Fruit fly (Drosophila melanogaster): ENCODE data around the gene CG4730.
A peak's percentile ranks its signal among the peaks of the same experiment; 100 is the strongest.

The CG4730 gene

DNA sequence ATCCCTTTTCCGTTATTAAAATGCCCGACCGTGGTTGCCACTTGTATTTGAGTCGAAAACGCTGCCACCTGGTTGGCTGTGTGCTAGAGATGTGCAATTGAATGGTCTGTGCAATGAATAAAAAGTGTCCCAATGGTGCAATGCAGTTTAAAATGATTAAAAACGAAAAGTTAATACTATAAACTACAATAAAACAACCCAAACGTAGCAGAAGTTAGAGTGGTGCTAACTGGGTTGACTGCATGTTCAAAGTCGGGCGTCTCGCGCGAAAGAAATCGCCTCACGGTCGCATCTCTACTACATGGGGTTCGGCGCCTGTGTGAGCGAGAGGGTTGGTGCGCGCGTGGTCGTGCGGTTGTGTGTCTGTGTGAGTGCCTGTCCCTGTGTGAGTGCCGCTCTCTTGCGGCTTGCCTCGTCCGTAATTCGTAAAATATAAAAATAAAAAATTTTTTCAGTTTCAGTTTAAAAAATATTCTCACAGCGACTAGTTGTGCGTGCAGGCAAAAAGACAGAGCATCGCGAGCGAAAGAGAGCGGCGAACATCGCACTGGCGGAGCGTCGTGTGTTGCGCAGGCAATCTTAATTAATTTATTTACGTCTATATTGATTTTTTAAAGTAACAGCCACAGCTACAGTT is 31.5 kb downstream of the CG4730 start:
- TF ChIP-seq Vsx2 (GFP tag; optimal IDR thresholded peaks at IDR 0.05; ENCODE audit: partially characterized antibody) (peak; percentile 71), h (GFP tag; optimal IDR thresholded peaks at IDR 0.05) (peak; percentile 96), Hr83 (GFP tag; optimal IDR thresholded peaks at IDR 0.05; ENCODE audit: poor library complexity, severe bottlenecking) (peak; percentile 40), GATAd (GFP tag; optimal IDR thresholded peaks at IDR 0.05) (peak; percentile 74), HLH106 (tag; optimal IDR thresholded peaks at IDR 0.05) (peak; percentile 93), CG9705 (GFP tag; optimal IDR thresholded peaks at IDR 0.05) (peak; percentile 87), br (GFP tag; optimal IDR thresholded peaks at IDR 0.05) (peak; percentile 94), brk (GFP tag; optimal IDR thresholded peaks at IDR 0.05) (no peak), Myc (optimal IDR thresholded peaks at IDR 0.05) (peak; percentile 67), jim (GFP tag; optimal IDR thresholded peaks at IDR 0.05) (peak; percentile 54), lola (GFP tag; optimal IDR thresholded peaks at IDR 0.05) (no peak), dsf (GFP tag; optimal IDR thresholded peaks at IDR 0.05; ENCODE audit: borderline replicate concordance) (peak; percentile 52), dmrt93B (GFP tag; optimal IDR thresholded peaks at IDR 0.05) (peak; percentile 90), OdsH (GFP tag; optimal IDR thresholded peaks at IDR 0.05) (peak; percentile 89), dl (GFP tag; optimal IDR thresholded peaks at IDR 0.05; ENCODE audit: insufficient read depth in 1 of 2, partially characterized antibody in 2 of 2) (peak in 1 of 2 experiments; percentile 9), psq (GFP tag; optimal IDR thresholded peaks at IDR 0.05) (peak; percentile 90), Dif (GFP tag; optimal IDR thresholded peaks at IDR 0.05; ENCODE audit: partially characterized antibody) (peak; percentile 46), Abd-B (GFP tag; optimal IDR thresholded peaks at IDR 0.05) (no peak), woc (GFP tag; optimal IDR thresholded peaks at IDR 0.05) (peak; percentile 97), fru (GFP tag; optimal IDR thresholded peaks at IDR 0.05) (peak; percentile 94), ey (GFP tag; optimal IDR thresholded peaks at IDR 0.05) (peak; percentile 93), foxo (GFP tag; optimal IDR thresholded peaks at IDR 0.05) (peak in 1 of 2 experiments; percentile 96), CrebA (GFP tag; optimal IDR thresholded peaks at IDR 0.05; ENCODE audit: borderline replicate concordance) (peak; percentile 25), sv (GFP tag; optimal IDR thresholded peaks at IDR 0.05) (peak; percentile 87), Jra (GFP tag; optimal IDR thresholded peaks at IDR 0.05) (peak; percentile 92), sage (GFP tag; optimal IDR thresholded peaks at IDR 0.05) (no peak), tai (GFP tag; optimal IDR thresholded peaks at IDR 0.05) (peak; percentile 92), Hr78 (GFP tag; optimal IDR thresholded peaks at IDR 0.05) (no peak), Rel (GFP tag; optimal IDR thresholded peaks at IDR 0.05) (no peak), Rel (tag; optimal IDR thresholded peaks at IDR 0.05) (peak; percentile 85), N (GFP tag; optimal IDR thresholded peaks at IDR 0.05) (peak; percentile 56), Dfd (GFP tag; optimal IDR thresholded peaks at IDR 0.05) (no peak), pan (optimal IDR thresholded peaks at IDR 0.05) (no peak), usp (GFP tag; optimal IDR thresholded peaks at IDR 0.05) (no peak), Hnf4 (GFP tag; optimal IDR thresholded peaks at IDR 0.05) (peak; percentile 91), CG32264 (GFP tag; optimal IDR thresholded peaks at IDR 0.05) (peak; percentile 83), rgr (GFP tag; optimal IDR thresholded peaks at IDR 0.05) (peak; percentile 91), Mio (GFP tag; optimal IDR thresholded peaks at IDR 0.05) (peak; percentile 67), Sp1 (GFP tag; optimal IDR thresholded peaks at IDR 0.05) (peak; percentile 85)

DNA sequence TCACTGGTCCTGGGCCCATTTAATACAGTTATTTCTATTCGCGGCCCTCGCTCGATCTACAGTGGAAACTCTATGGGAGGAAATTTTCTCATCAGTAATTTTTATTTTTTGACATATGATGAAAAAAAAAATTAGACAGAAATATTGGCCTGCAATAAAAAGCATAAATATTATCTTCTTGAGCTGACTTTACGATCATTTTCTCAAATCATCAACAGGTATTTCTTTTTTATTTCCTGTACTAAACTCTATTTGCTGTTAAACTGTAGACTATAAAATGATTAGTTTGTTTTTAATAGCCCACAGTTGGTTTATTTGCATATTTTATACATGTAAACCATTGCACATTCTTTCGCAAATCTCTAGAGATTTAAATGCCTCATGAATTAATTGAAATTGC is 34.3 kb downstream of the CG4730 start:
- TF ChIP-seq sage (GFP tag; optimal IDR thresholded peaks at IDR 0.05), result no peak

- peak; percentile 87 for TF ChIP-seq dmrt93B (GFP tag; optimal IDR thresholded peaks at IDR 0.05)
- peak; percentile 58 for TF ChIP-seq dsf (GFP tag; optimal IDR thresholded peaks at IDR 0.05; ENCODE audit: borderline replicate concordance)
- TF ChIP-seq woc (GFP tag; optimal IDR thresholded peaks at IDR 0.05), result peak; percentile 92
- peak; percentile 97 for TF ChIP-seq fru (GFP tag; optimal IDR thresholded peaks at IDR 0.05)
- TF ChIP-seq HLH106 (tag; optimal IDR thresholded peaks at IDR 0.05), result peak; percentile 96
- TF ChIP-seq Vsx2 (GFP tag; optimal IDR thresholded peaks at IDR 0.05; ENCODE audit: partially characterized antibody), result no peak
- TF ChIP-seq Sp1 (GFP tag; optimal IDR thresholded peaks at IDR 0.05), result peak; percentile 96
- TF ChIP-seq CG9705 (GFP tag; optimal IDR thresholded peaks at IDR 0.05), result peak; percentile 88
- peak; percentile 93 for TF ChIP-seq Hnf4 (GFP tag; optimal IDR thresholded peaks at IDR 0.05)
- peak; percentile 91 for TF ChIP-seq psq (GFP tag; optimal IDR thresholded peaks at IDR 0.05)
- TF ChIP-seq OdsH (GFP tag; optimal IDR thresholded peaks at IDR 0.05), result peak; percentile 93
- peak; percentile 93 for TF ChIP-seq rgr (GFP tag; optimal IDR thresholded peaks at IDR 0.05)
- TF ChIP-seq Dif (GFP tag; optimal IDR thresholded peaks at IDR 0.05; ENCODE audit: partially characterized antibody), result no peak
- TF ChIP-seq br (GFP tag; optimal IDR thresholded peaks at IDR 0.05), result peak; percentile 95
- no peak for TF ChIP-seq Dfd (GFP tag; optimal IDR thresholded peaks at IDR 0.05)
- no peak for TF ChIP-seq Abd-B (GFP tag; optimal IDR thresholded peaks at IDR 0.05)
- TF ChIP-seq sage (GFP tag; optimal IDR thresholded peaks at IDR 0.05), result peak; percentile 89
- TF ChIP-seq N (GFP tag; optimal IDR thresholded peaks at IDR 0.05), result no peak
- peak; percentile 93 for TF ChIP-seq brk (GFP tag; optimal IDR thresholded peaks at IDR 0.05)
- TF ChIP-seq CG32264 (GFP tag; optimal IDR thresholded peaks at IDR 0.05), result peak; percentile 82
- TF ChIP-seq Jra (GFP tag; optimal IDR thresholded peaks at IDR 0.05), result peak; percentile 88
- no peak for TF ChIP-seq lola (GFP tag; optimal IDR thresholded peaks at IDR 0.05)
- TF ChIP-seq ey (GFP tag; optimal IDR thresholded peaks at IDR 0.05), result peak; percentile 91
- TF ChIP-seq jim (GFP tag; optimal IDR thresholded peaks at IDR 0.05), result no peak
- TF ChIP-seq Rel (GFP tag; optimal IDR thresholded peaks at IDR 0.05), result peak; percentile 90
- peak; percentile 83 for TF ChIP-seq Rel (tag; optimal IDR thresholded peaks at IDR 0.05)
- TF ChIP-seq sv (GFP tag; optimal IDR thresholded peaks at IDR 0.05), result no peak
- peak; percentile 89 for TF ChIP-seq CrebA (GFP tag; optimal IDR thresholded peaks at IDR 0.05; ENCODE audit: borderline replicate concordance)
- TF ChIP-seq dl (GFP tag; optimal IDR thresholded peaks at IDR 0.05; ENCODE audit: insufficient read depth in 1 of 2, partially characterized antibody in 2 of 2), result no peak
- TF ChIP-seq Hr83 (GFP tag; optimal IDR thresholded peaks at IDR 0.05; ENCODE audit: poor library complexity, severe bottlenecking), result no peak
- TF ChIP-seq pan (optimal IDR thresholded peaks at IDR 0.05), result no peak
- peak; percentile 97 for TF ChIP-seq h (GFP tag; optimal IDR thresholded peaks at IDR 0.05)
- TF ChIP-seq GATAd (GFP tag; optimal IDR thresholded peaks at IDR 0.05), result no peak
- no peak for TF ChIP-seq Hr78 (GFP tag; optimal IDR thresholded peaks at IDR 0.05)
- peak; percentile 55 to 97 for TF ChIP-seq foxo (GFP tag; optimal IDR thresholded peaks at IDR 0.05)
- no peak for TF ChIP-seq Myc (optimal IDR thresholded peaks at IDR 0.05)
- peak; percentile 84 for TF ChIP-seq tai (GFP tag; optimal IDR thresholded peaks at IDR 0.05)
Measured at dm6 chr3R:25640463-25640862, 38.0 kb downstream of the CG4730 start.
